Fruit fly (Drosophila melanogaster): ENCODE data around the gene Tm2.

The Tm2 gene

dm6 chr3R:15346018-15346383, 36.0 kb downstream of the Tm2 start, which contains the start of the genes Surf4 and CG31301 (continued):
- no peak for TF ChIP-seq mam (GFP tag; optimal IDR thresholded peaks at IDR 0.05)
- peak; percentile 72; the same call in 1 of the 3 replicates for TF ChIP-seq mld (GFP tag; IDR thresholded peaks at IDR 0.05; ENCODE audit: partially characterized antibody)
- TF ChIP-seq Meics (GFP tag; optimal IDR thresholded peaks at IDR 0.05), result no peak
- TF ChIP-seq CG17802 (tag; optimal IDR thresholded peaks at IDR 0.05), result no peak
- TF ChIP-seq CG30403 (GFP tag; optimal IDR thresholded peaks at IDR 0.05), result no peak
- no peak for TF ChIP-seq Asciz (GFP tag; optimal IDR thresholded peaks at IDR 0.05)
- TF ChIP-seq tio (GFP tag; optimal IDR thresholded peaks at IDR 0.05), result no peak
- peak; percentile 34 for TF ChIP-seq CG17385 (GFP tag; optimal IDR thresholded peaks at IDR 0.05)
- no peak for TF ChIP-seq Xrp1 (GFP tag; IDR thresholded peaks at IDR 0.05)
- no peak for TF ChIP-seq pb (GFP tag; optimal IDR thresholded peaks at IDR 0.05)
- no peak for TF ChIP-seq CG11696 (GFP tag; IDR thresholded peaks at IDR 0.05)
- TF ChIP-seq CG33213 (GFP tag; optimal IDR thresholded peaks at IDR 0.05), result no peak
- TF ChIP-seq CG8924 (tag; optimal IDR thresholded peaks at IDR 0.05), result no peak
- TF ChIP-seq CG12236 (GFP tag; optimal IDR thresholded peaks at IDR 0.05), result no peak
- no peak for TF ChIP-seq Tbp (GFP tag; optimal IDR thresholded peaks at IDR 0.05)
- no peak for TF ChIP-seq org-1 (GFP tag; optimal IDR thresholded peaks at IDR 0.05)
- no peak for TF ChIP-seq sens-2 (GFP tag; IDR thresholded peaks at IDR 0.05)
- no peak for TF ChIP-seq Xbp1 (GFP tag; optimal IDR thresholded peaks at IDR 0.05)
- TF ChIP-seq CG6254 (GFP tag; optimal IDR thresholded peaks at IDR 0.05), result no peak
- TF ChIP-seq sob (GFP tag; IDR thresholded peaks at IDR 0.05), result no peak
- TF ChIP-seq CG9876 (GFP tag; optimal IDR thresholded peaks at IDR 0.05), result no peak
- TF ChIP-seq br (optimal IDR thresholded peaks at IDR 0.05), result no peak
- TF ChIP-seq D19B (GFP tag; optimal IDR thresholded peaks at IDR 0.05), result no peak
- TF ChIP-seq CTCF (GFP tag; optimal IDR thresholded peaks at IDR 0.05), result no peak
- TF ChIP-seq Six4 (GFP tag; optimal IDR thresholded peaks at IDR 0.05), result no peak
- no peak for TF ChIP-seq Ptx1 (GFP tag; IDR thresholded peaks at IDR 0.05)
- TF ChIP-seq cas (GFP tag; IDR thresholded peaks at IDR 0.05), result no peak
- TF ChIP-seq NFAT (GFP tag; IDR thresholded peaks at IDR 0.05), result no peak
- no peak for TF ChIP-seq cato (GFP tag; optimal IDR thresholded peaks at IDR 0.05; ENCODE audit: borderline replicate concordance)
- no peak for TF ChIP-seq H15 (GFP tag; IDR thresholded peaks at IDR 0.05)
- no peak for TF ChIP-seq Optix (GFP tag; IDR thresholded peaks at IDR 0.05)
- TF ChIP-seq Atf3 (GFP tag; optimal IDR thresholded peaks at IDR 0.05), result no peak
- TF ChIP-seq CG6813 (GFP tag; optimal IDR thresholded peaks at IDR 0.05), result no peak
- no peak for TF ChIP-seq CG10431 (GFP tag; optimal IDR thresholded peaks at IDR 0.05)
- no peak for TF ChIP-seq CG31224 (GFP tag; IDR thresholded peaks at IDR 0.05)
- TF ChIP-seq ara (GFP tag; IDR thresholded peaks at IDR 0.05), result no peak
- no peak for TF ChIP-seq dati (GFP tag; IDR thresholded peaks at IDR 0.05)
- peak in 1 of 2 experiments; percentile 52 for TF ChIP-seq crp (GFP tag; optimal IDR thresholded peaks at IDR 0.05)
- TF ChIP-seq CG9817 (tag; optimal IDR thresholded peaks at IDR 0.05), result no peak
- TF ChIP-seq kah (GFP tag; optimal IDR thresholded peaks at IDR 0.05), result no peak
- TF ChIP-seq sim (GFP tag; IDR thresholded peaks at IDR 0.05), result no peak
- no peak for TF ChIP-seq CG1792 (GFP tag; optimal IDR thresholded peaks at IDR 0.05)
- no peak for TF ChIP-seq CG15011 (GFP tag; optimal IDR thresholded peaks at IDR 0.05)
- no peak for TF ChIP-seq sr (GFP tag; IDR thresholded peaks at IDR 0.05)
- no peak for TF ChIP-seq CG11695 (GFP tag; IDR thresholded peaks at IDR 0.05)
- no peak for TF ChIP-seq eyg (GFP tag; optimal IDR thresholded peaks at IDR 0.05)
- no peak for TF ChIP-seq abd-A (tag; optimal IDR thresholded peaks at IDR 0.05)
- no peak for TF ChIP-seq da (GFP tag; optimal IDR thresholded peaks at IDR 0.05)
- TF ChIP-seq gfzf (GFP tag; optimal IDR thresholded peaks at IDR 0.05), result no peak
- no peak for TF ChIP-seq CG15269 (tag; optimal IDR thresholded peaks at IDR 0.05)
- TF ChIP-seq sd (tag; optimal IDR thresholded peaks at IDR 0.05), result no peak
- TF ChIP-seq bsh (GFP tag; optimal IDR thresholded peaks at IDR 0.05), result no peak
- TF ChIP-seq CG15073 (GFP tag; optimal IDR thresholded peaks at IDR 0.05), result no peak
- TF ChIP-seq ash1 (GFP tag; optimal IDR thresholded peaks at IDR 0.05), result no peak
